Worm (Caenorhabditis elegans): Measurements from ENCODE around the gene tag-77.

- TF ChIP-seq ama-1 (optimal IDR thresholded peaks at IDR 0.05) (no peak), aly-1 (tag; optimal IDR thresholded peaks at IDR 0.05) (no peak), B0310.2 (tag; optimal IDR thresholded peaks at IDR 0.05) (no peak), pes-1 (GFP tag; IDR thresholded peaks at IDR 0.05) (no peak), hnd-1 (tag; optimal IDR thresholded peaks at IDR 0.05) (no peak)
Observed at ce11 chrIV:8532024-8532423, 21.7 kb upstream of the tag-77 start.

Measured in whole organism, early embryonic.